Worm (Caenorhabditis elegans): ENCODE results near the gene C02F5.14.

ce11 chrIII:8202754-8203153 lies 32.6 kb downstream of the C02F5.14 start, which contains the start of gene snb-5:
- no peak for TF ChIP-seq aha-1 (tag; optimal IDR thresholded peaks at IDR 0.05)
- TF ChIP-seq ceh-88 (GFP tag; IDR thresholded peaks at IDR 0.05) = no peak
- TF ChIP-seq nhr-76 (tag; optimal IDR thresholded peaks at IDR 0.05) = no peak
- no peak for TF ChIP-seq nhr-11 (tag; optimal IDR thresholded peaks at IDR 0.05)
- TF ChIP-seq nhr-28 (tag; optimal IDR thresholded peaks at IDR 0.05) = no peak
- TF ChIP-seq lsy-2 (tag; optimal IDR thresholded peaks at IDR 0.05) = no peak
- no peak for TF ChIP-seq ama-1 (optimal IDR thresholded peaks at IDR 0.05)
- TF ChIP-seq ztf-11 (tag; optimal IDR thresholded peaks at IDR 0.05) = no peak
- no peak for TF ChIP-seq isw-1 (GFP tag; IDR thresholded peaks at IDR 0.05)

Data from whole organism, L1 larva.